Worm (Caenorhabditis elegans): ENCODE measurements around the gene pap-2.

ce11 chrII:9583461-9583860 lies 25.7 kb downstream of the pap-2 start, which contains the start of gene wee-1.1:
- TF ChIP-seq W03F9.2 (tag; optimal IDR thresholded peaks at IDR 0.05), result no peak
- no peak for TF ChIP-seq him-1 (tag; optimal IDR thresholded peaks at IDR 0.05)

Measured in whole organism, L4/young adult.